Fruit fly (Drosophila melanogaster) whole organism, embryonic: ENCODE measurements around the gene Sirt4.

Source experiments
- Adf1 ChIP-seq: fragments of 200-800 bp; sonication (Bioruptor generic); IDR thresholded peaks from 2 replicates; pipeline ENCODE4 v1.3.6; 2022; ENCODE audit warnings: missing biosample characterization, missing genetic modification characterization
- BEAF-32 ChIP-seq: fragments of 200-800 bp; sonication (Bioruptor generic); optimal IDR thresholded peaks from 3 replicates; lab custom pipeline; 2017; ENCODE audit warnings: missing biosample characterization, missing genetic modification characterization, mild to moderate bottlenecking, moderate library complexity, missing genetic modification reagents
- CG12219 ChIP-seq: fragments of 200-800 bp; sonication (Bioruptor generic); optimal IDR thresholded peaks from 3 replicates; lab custom pipeline; 2018; ENCODE audit warnings: missing biosample characterization, mild to moderate bottlenecking, missing genetic modification characterization
- CG12942 ChIP-seq: fragments of 200-800 bp; sonication (Bioruptor generic); optimal IDR thresholded peaks from 3 replicates; lab custom pipeline; 2016; ENCODE audit warnings: missing biosample characterization, missing genetic modification characterization
- CG13287 ChIP-seq: fragments of 200-800 bp; sonication (Bioruptor generic); IDR thresholded peaks from 2 replicates; pipeline ENCODE4 v1.3.6; 2022; ENCODE audit warnings: missing biosample characterization, missing genetic modification characterization; ENCODE audit not compliant: partially characterized antibody
- CG15269 ChIP-seq: fragments of 200-800 bp; sonication (Bioruptor generic); optimal IDR thresholded peaks from 2 replicates; lab custom pipeline; 2018; ENCODE audit warnings: missing biosample characterization, mild to moderate bottlenecking, missing genetic modification characterization, moderate library complexity
- CG1529 ChIP-seq: fragments of 200-800 bp; sonication (Bioruptor generic); optimal IDR thresholded peaks from 3 replicates; lab custom pipeline; 2018; ENCODE audit warnings: missing biosample characterization, missing genetic modification characterization
- CG1603 ChIP-seq: fragments of 200-800 bp; sonication (Bioruptor generic); optimal IDR thresholded peaks from 2 replicates; lab custom pipeline; 2019; ENCODE audit warnings: missing biosample characterization, mild to moderate bottlenecking, missing genetic modification characterization, moderate library complexity
- CG16779 ChIP-seq: fragments of 200-800 bp; sonication (Bioruptor generic); IDR thresholded peaks from 2 replicates; pipeline ENCODE4 v1.3.6; 2022; ENCODE audit warnings: missing biosample characterization, missing genetic modification characterization
- CG17912 ChIP-seq: fragments of 200-800 bp; sonication (Bioruptor generic); optimal IDR thresholded peaks from 2 replicates; lab custom pipeline; 2018; ENCODE audit warnings: missing biosample characterization, mild to moderate bottlenecking, missing genetic modification characterization
- CG18619 ChIP-seq: fragments of 200-800 bp; sonication (Bioruptor generic); optimal IDR thresholded peaks from 3 replicates; lab custom pipeline; 2017; ENCODE audit warnings: missing biosample characterization, mild to moderate bottlenecking, missing genetic modification characterization
- CG2202 ChIP-seq: fragments of 200-800 bp; sonication (Bioruptor generic); optimal IDR thresholded peaks from 2 replicates; lab custom pipeline; 2018; ENCODE audit warnings: missing biosample characterization, mild to moderate bottlenecking, missing genetic modification characterization
- CG3838 ChIP-seq: fragments of 200-800 bp; sonication (Bioruptor generic); optimal IDR thresholded peaks from 3 replicates; lab custom pipeline; 2016; ENCODE audit warnings: missing biosample characterization, missing genetic modification characterization
- CG4360 ChIP-seq: fragments of 200-800 bp; sonication (Bioruptor generic); IDR thresholded peaks from 2 replicates; pipeline ENCODE4 v1.3.6; 2022; ENCODE audit warnings: missing biosample characterization, missing genetic modification characterization
- CG43689 ChIP-seq: fragments of 200-800 bp; sonication (Bioruptor generic); IDR thresholded peaks from 2 replicates; pipeline ENCODE4 v1.3.6; 2022; ENCODE audit warnings: missing biosample characterization, missing genetic modification characterization
- CG5953 ChIP-seq: fragments of 200-800 bp; sonication (Bioruptor generic); IDR thresholded peaks from 2 replicates; pipeline ENCODE4 v1.3.6; 2022; ENCODE audit warnings: missing biosample characterization, missing genetic modification characterization
- CG6813 ChIP-seq: fragments of 200-800 bp; sonication (Bioruptor generic); optimal IDR thresholded peaks from 2 replicates; lab custom pipeline; 2017; ENCODE audit warnings: missing biosample characterization, missing genetic modification characterization, mild to moderate bottlenecking, moderate library complexity, missing genetic modification reagents
- CG6854 ChIP-seq: fragments of 200-800 bp; sonication (Bioruptor generic); optimal IDR thresholded peaks from 3 replicates; lab custom pipeline; 2017; ENCODE audit warnings: missing biosample characterization, mild to moderate bottlenecking, missing genetic modification characterization
- CG7271 ChIP-seq: fragments of 200-800 bp; sonication (Bioruptor generic); optimal IDR thresholded peaks from 2 replicates; lab custom pipeline; 2018; ENCODE audit warnings: missing biosample characterization, mild to moderate bottlenecking, missing genetic modification characterization, moderate library complexity
- CG7987 ChIP-seq: fragments of 200-800 bp; sonication (Bioruptor generic); optimal IDR thresholded peaks from 2 replicates; lab custom pipeline; 2018; ENCODE audit warnings: missing biosample characterization, mild to moderate bottlenecking, missing genetic modification characterization, moderate library complexity
- CG8388 ChIP-seq: fragments of 200-800 bp; sonication (Bioruptor generic); optimal IDR thresholded peaks from 2 replicates; lab custom pipeline; 2019; ENCODE audit warnings: missing biosample characterization, mild to moderate bottlenecking, missing genetic modification characterization, moderate library complexity
- CG9932 ChIP-seq: fragments of 200-800 bp; sonication (Bioruptor generic); IDR thresholded peaks from 2 replicates; pipeline ENCODE4 v1.3.6; 2022; ENCODE audit warnings: missing biosample characterization, missing genetic modification characterization
- Dbx ChIP-seq: fragments of 200-800 bp; sonication (Bioruptor generic); IDR thresholded peaks from 3 replicates; pipeline ENCODE4 v1.3.6; 2022; ENCODE audit warnings: missing biosample characterization, missing genetic modification characterization
- Dip3 ChIP-seq: fragments of 200-800 bp; sonication (Bioruptor generic); optimal IDR thresholded peaks from 3 replicates; lab custom pipeline; 2016; ENCODE audit warnings: missing biosample characterization, missing genetic modification characterization
- Gsc ChIP-seq: fragments of 200-800 bp; sonication (Bioruptor generic); IDR thresholded peaks from 2 replicates; pipeline ENCODE4 v1.3.6; 2022; ENCODE audit warnings: missing biosample characterization, missing genetic modification characterization
- H15 ChIP-seq: fragments of 200-800 bp; sonication (Bioruptor generic); IDR thresholded peaks from 3 replicates; pipeline ENCODE4 v1.3.6; 2022; ENCODE audit warnings: missing biosample characterization, missing genetic modification characterization
- HLHmδ ChIP-seq: fragments of 200-800 bp; sonication (Bioruptor generic); optimal IDR thresholded peaks from 2 replicates; lab custom pipeline; 2018; ENCODE audit warnings: missing biosample characterization, mild to moderate bottlenecking, missing genetic modification characterization, moderate library complexity
- Lhr ChIP-seq: fragments of 200-800 bp; sonication (Bioruptor generic); optimal IDR thresholded peaks from 3 replicates; lab custom pipeline; 2017; ENCODE audit warnings: mild to moderate bottlenecking, missing biosample characterization, missing genetic modification reagents, missing genetic modification characterization
- Pdp1 ChIP-seq, 2 experiments: fragments of 200-800 bp; sonication (Bioruptor generic); optimal IDR thresholded peaks; 3 replicates each; lab custom pipeline; 2016; ENCODE audit warnings: missing biosample characterization in 2 of 2, missing genetic modification characterization in 2 of 2, mild to moderate bottlenecking in 1 of 2, moderate library complexity in 1 of 2
- Sry-δ ChIP-seq: fragments of 200-800 bp; sonication (Bioruptor generic); optimal IDR thresholded peaks from 2 replicates; lab custom pipeline; 2016; ENCODE audit warnings: missing biosample characterization, missing genetic modification characterization
- Stat92E ChIP-seq, 3 experiments: fragments of >200 bp in 2 of 3; fragments of 200-800 bp in 1 of 3; sonication (Bioruptor generic) in 1 of 3; optimal IDR thresholded peaks; 2 replicates each; lab custom pipeline; 2017 to 2019; ENCODE audit warnings: missing biosample characterization in 3 of 3, missing genetic modification characterization in 3 of 3, mild to moderate bottlenecking in 1 of 3, moderate library complexity in 1 of 3
- Trl ChIP-seq, 3 experiments: fragments of >200 bp in 2 of 3; fragments of 200-800 bp in 1 of 3; sonication (Bioruptor generic) in 1 of 3; optimal IDR thresholded peaks; 2 replicates in 1 of 3; 3 replicates in 2 of 3; lab custom pipeline; 2016 to 2017; ENCODE audit warnings: missing biosample characterization in 1 of 3, missing genetic modification characterization in 1 of 3
- Xrp1 ChIP-seq: fragments of 200-800 bp; sonication (Bioruptor generic); IDR thresholded peaks from 2 replicates; pipeline ENCODE4 v1.3.6; 2022; ENCODE audit warnings: missing biosample characterization, missing genetic modification characterization
- bsh ChIP-seq, 2 experiments: fragments of 200-800 bp; sonication (Bioruptor generic); optimal IDR thresholded peaks; 2 replicates each; lab custom pipeline; 2017 to 2018; ENCODE audit warnings: mild to moderate bottlenecking in 2 of 2, missing biosample characterization in 2 of 2, missing genetic modification characterization in 2 of 2, moderate library complexity in 1 of 2
- btn ChIP-seq: fragments of 200-800 bp; sonication (Bioruptor generic); optimal IDR thresholded peaks from 2 replicates; lab custom pipeline; 2016; ENCODE audit warnings: missing biosample characterization, missing genetic modification characterization
- crc ChIP-seq: fragments of 200-800 bp; sonication (Bioruptor generic); optimal IDR thresholded peaks from 2 replicates; lab custom pipeline; 2016; ENCODE audit warnings: missing biosample characterization, missing genetic modification characterization
- exex ChIP-seq: fragments of 200-800 bp; sonication (Bioruptor generic); optimal IDR thresholded peaks from 4 replicates; lab custom pipeline; 2018; ENCODE audit warnings: missing biosample characterization, mild to moderate bottlenecking, missing genetic modification characterization, moderate library complexity
- gcm2 ChIP-seq: fragments of 200-800 bp; sonication (Bioruptor generic); optimal IDR thresholded peaks from 2 replicates; lab custom pipeline; 2016; ENCODE audit warnings: missing biosample characterization, missing genetic modification characterization
- gem ChIP-seq: fragments of 200-800 bp; sonication (Bioruptor generic); optimal IDR thresholded peaks from 2 replicates; lab custom pipeline; 2019; ENCODE audit warnings: missing biosample characterization, mild to moderate bottlenecking, missing genetic modification characterization, moderate library complexity
- ham ChIP-seq: fragments of 200-800 bp; sonication (Bioruptor generic); IDR thresholded peaks from 2 replicates; pipeline ENCODE4 v1.3.6; 2022; ENCODE audit warnings: missing biosample characterization, missing genetic modification characterization
- kni ChIP-seq: fragments of 200-800 bp; sonication (Bioruptor generic); optimal IDR thresholded peaks from 3 replicates; lab custom pipeline; 2017; ENCODE audit warnings: mild to moderate bottlenecking, missing biosample characterization, missing genetic modification reagents, missing genetic modification characterization
- lmd ChIP-seq: fragments of 200-800 bp; sonication (Bioruptor generic); IDR thresholded peaks from 2 replicates; pipeline ENCODE4 v1.3.6; 2022; ENCODE audit warnings: missing biosample characterization, missing genetic modification characterization
- lov ChIP-seq, 2 experiments: fragments of 200-800 bp in 1 of 2; fragments of >200 bp in 1 of 2; sonication (Bioruptor generic) in 1 of 2; IDR thresholded peaks in 1 of 2; optimal IDR thresholded peaks in 1 of 2; 2 replicates in 1 of 2; 3 replicates in 1 of 2; pipeline versions ENCODE4 v1.3.6 to Lab custom; 2017 to 2022; ENCODE audit warnings: missing biosample characterization in 1 of 2, missing genetic modification characterization in 1 of 2
- mam ChIP-seq: fragments of 200-800 bp; sonication (Bioruptor generic); optimal IDR thresholded peaks from 3 replicates; lab custom pipeline; 2016; ENCODE audit warnings: missing biosample characterization, missing genetic modification characterization
- nau ChIP-seq: fragments of 200-800 bp; sonication (Bioruptor generic); optimal IDR thresholded peaks from 3 replicates; lab custom pipeline; 2017; ENCODE audit warnings: missing biosample characterization, mild to moderate bottlenecking, missing genetic modification characterization, missing genetic modification reagents
- nerfin-2 ChIP-seq: fragments of 200-800 bp; sonication (Bioruptor generic); IDR thresholded peaks from 2 replicates; pipeline ENCODE4 v1.3.6; 2022; ENCODE audit warnings: missing biosample characterization, missing genetic modification characterization; ENCODE audit not compliant: partially characterized antibody
- ro ChIP-seq: fragments of 200-800 bp; sonication (Bioruptor generic); IDR thresholded peaks from 2 replicates; pipeline ENCODE4 v1.3.6; 2022; ENCODE audit warnings: missing biosample characterization, missing genetic modification characterization
- tna ChIP-seq: fragments of 200-800 bp; sonication (Bioruptor generic); IDR thresholded peaks from 2 replicates; pipeline ENCODE4 v1.3.6; 2022; ENCODE audit warnings: missing biosample characterization, missing genetic modification characterization; ENCODE audit not compliant: partially characterized antibody
- twi ChIP-seq: fragments of 200-800 bp; optimal IDR thresholded peaks from 2 replicates; lab custom pipeline; 2019; ENCODE audit warnings: missing biosample characterization, mild to moderate bottlenecking, missing genetic modification characterization, moderate library complexity
- zfh1 ChIP-seq: fragments of 200-800 bp; sonication (Bioruptor generic); IDR thresholded peaks from 3 replicates; pipeline ENCODE4 v1.3.6; 2022; ENCODE audit warnings: missing biosample characterization, missing genetic modification characterization

The Sirt4 gene

dm6 chrX:5690216-5690523 lies 24.4 kb upstream of the Sirt4 start (continued):
- TF ChIP-seq CG43689 (GFP tag; lab: Robert Waterston, UW) (no peak), CG6813 (no peak), zfh1 (no peak), CG15269 (tag; lab: Kevin White, UChicago) (no peak), mam (no peak), CG12219 (GFP tag; lab: Kevin White, UChicago) (no peak), CG12942 (GFP tag; lab: Kevin White, UChicago) (no peak), Sry-δ (GFP tag; lab: Kevin White, UChicago) (no peak), CG7271 (tag; lab: Kevin White, UChicago) (no peak), tna (GFP tag; lab: Robert Waterston, UW) (no peak), Dip3 (GFP tag; lab: Kevin White, UChicago) (no peak), CG7987 (no peak), lov (optimal IDR thresholded peaks at IDR 0.05; lab: Kevin White, UChicago) (no peak), lov (GFP tag; IDR thresholded peaks at IDR 0.05; lab: Robert Waterston, UW) (no peak), bsh (GFP tag; optimal IDR thresholded peaks at IDR 0.05; lab: Kevin White, UChicago) (no peak), Gsc (no peak), exex (no peak), CG13287 (no peak), gem (tag; lab: Kevin White, UChicago) (no peak), twi (tag; lab: Kevin White, UChicago) (peak; percentile 5), CG3838 (GFP tag; lab: Kevin White, UChicago) (no peak), Adf1 (GFP tag; lab: Robert Waterston, UW) (peak; percentile 91), CG4360 (GFP tag; lab: Robert Waterston, UW) (peak; percentile 94), HLHmδ (GFP tag; lab: Kevin White, UChicago) (no peak), CG1529 (no peak), ham (GFP tag; lab: Robert Waterston, UW) (no peak), nerfin-2 (GFP tag; lab: Robert Waterston, UW) (no peak), btn (no peak), CG17912 (no peak), Trl (optimal IDR thresholded peaks at IDR 0.05; lab: Kevin White, UChicago) (peak in 1 of 2 experiments; percentile 15), Trl (GFP tag; optimal IDR thresholded peaks at IDR 0.05; lab: Kevin White, UChicago) (no peak), Pdp1 (GFP tag; optimal IDR thresholded peaks at IDR 0.05; lab: Kevin White, UChicago) (no peak), CG5953 (GFP tag; lab: Robert Waterston, UW) (no peak), CG1603 (tag; lab: Kevin White, UChicago) (no peak), CG6854 (GFP tag; lab: Kevin White, UChicago) (no peak), Xrp1 (GFP tag; lab: Robert Waterston, UW) (no peak), gcm2 (no peak), kni (GFP tag; lab: Kevin White, UChicago) (peak; percentile 40), Lhr (GFP tag; lab: Kevin White, UChicago) (no peak), CG2202 (no peak), Stat92E (GFP tag; optimal IDR thresholded peaks at IDR 0.05; lab: Kevin White, UChicago) (no peak), BEAF-32 (GFP tag; lab: Kevin White, UChicago) (no peak), lmd (GFP tag; lab: Robert Waterston, UW) (no peak), CG18619 (GFP tag; lab: Kevin White, UChicago) (no peak), H15 (no peak), CG8388 (GFP tag; lab: Kevin White, UChicago) (no peak), Dbx (no peak), nau (no peak), CG9932 (GFP tag; lab: Robert Waterston, UW) (no peak), CG16779 (GFP tag; lab: Robert Waterston, UW) (no peak), ro (GFP tag; lab: Robert Waterston, UW) (no peak), crc (GFP tag; lab: Kevin White, UChicago) (no peak)
